Fruit fly (Drosophila melanogaster): ENCODE measurements around the gene yata.

The yata gene

dm6 chr3R:29699220-29699619 lies 49.8 kb upstream of the yata start (continued):
- no peak for TF ChIP-seq shn (GFP tag; optimal IDR thresholded peaks at IDR 0.05)
- peak; percentile 18 for TF ChIP-seq CG13424 (tag; optimal IDR thresholded peaks at IDR 0.05)
- TF ChIP-seq B-H2 (GFP tag; optimal IDR thresholded peaks at IDR 0.05): no peak
- no peak for TF ChIP-seq al (GFP tag; IDR thresholded peaks at IDR 0.05)
- no peak for TF ChIP-seq cas (GFP tag; IDR thresholded peaks at IDR 0.05)
- TF ChIP-seq CG10431 (GFP tag; optimal IDR thresholded peaks at IDR 0.05): no peak
- TF ChIP-seq row (GFP tag; IDR thresholded peaks at IDR 0.05): peak; percentile 43; the same call in 2 of the 3 replicates
- TF ChIP-seq bbx (GFP tag; IDR thresholded peaks at IDR 0.05; ENCODE audit: partially characterized antibody): no peak
- TF ChIP-seq CG9797 (GFP tag; optimal IDR thresholded peaks at IDR 0.05): no peak
- TF ChIP-seq CG7357 (GFP tag; IDR thresholded peaks at IDR 0.05): peak; percentile 58; the same call in 2 of the 3 replicates
- TF ChIP-seq Drgx (GFP tag; IDR thresholded peaks at IDR 0.05): peak; percentile 26; the same call in 1 of the 2 replicates
- no peak for TF ChIP-seq toy (GFP tag; IDR thresholded peaks at IDR 0.05)
- TF ChIP-seq CG8388 (GFP tag; optimal IDR thresholded peaks at IDR 0.05): peak; percentile 49
- no peak for TF ChIP-seq CG4404 (GFP tag; IDR thresholded peaks at IDR 0.05)
- TF ChIP-seq CG17361 (GFP tag; IDR thresholded peaks at IDR 0.05): peak; percentile 66
- TF ChIP-seq Antp (GFP tag; optimal IDR thresholded peaks at IDR 0.05): peak; percentile 59
- TF ChIP-seq CG4282 (GFP tag; optimal IDR thresholded peaks at IDR 0.05): no peak
- TF ChIP-seq CG7928 (GFP tag; optimal IDR thresholded peaks at IDR 0.05): no peak
- peak; percentile 62; the same call in 1 of the 2 replicates for TF ChIP-seq sens-2 (GFP tag; IDR thresholded peaks at IDR 0.05)
- no peak for TF ChIP-seq CG4730 (GFP tag; IDR thresholded peaks at IDR 0.05)
- no peak for TF ChIP-seq CG6854 (GFP tag; optimal IDR thresholded peaks at IDR 0.05)
- no peak for TF ChIP-seq CG18619 (GFP tag; optimal IDR thresholded peaks at IDR 0.05)
- TF ChIP-seq sr (GFP tag; IDR thresholded peaks at IDR 0.05): 0 out of 3 replicates have a peak, but pooled peaks have one; percentile 28
- no peak for TF ChIP-seq Myb (GFP tag; optimal IDR thresholded peaks at IDR 0.05)
- no peak for TF ChIP-seq odd (GFP tag; optimal IDR thresholded peaks at IDR 0.05)
- TF ChIP-seq CG3407 (GFP tag; optimal IDR thresholded peaks at IDR 0.05): peak; percentile 32
- no peak for TF ChIP-seq ind (GFP tag; optimal IDR thresholded peaks at IDR 0.05)
- TF ChIP-seq CG14014 (GFP tag; IDR thresholded peaks at IDR 0.05): no peak
- TF ChIP-seq CG10147 (GFP tag; optimal IDR thresholded peaks at IDR 0.05): no peak
- no peak for TF ChIP-seq CG31388 (GFP tag; optimal IDR thresholded peaks at IDR 0.05)
- TF ChIP-seq CG4360 (GFP tag; IDR thresholded peaks at IDR 0.05): no peak; the same call in 1 of the 2 replicates
- no peak for TF ChIP-seq CG6813 (GFP tag; optimal IDR thresholded peaks at IDR 0.05)
- no peak for TF ChIP-seq tap (tag; optimal IDR thresholded peaks at IDR 0.05)
- TF ChIP-seq disco-r (GFP tag; optimal IDR thresholded peaks at IDR 0.05): no peak
- TF ChIP-seq hth (optimal IDR thresholded peaks at IDR 0.05): no peak
- TF ChIP-seq Nf-YA (GFP tag; IDR thresholded peaks at IDR 0.05): no peak
- TF ChIP-seq D19A (tag; optimal IDR thresholded peaks at IDR 0.05): peak; percentile 1
- TF ChIP-seq salm (tag; optimal IDR thresholded peaks at IDR 0.05): peak; percentile 3
- TF ChIP-seq wdn (GFP tag; IDR thresholded peaks at IDR 0.05): no peak
- TF ChIP-seq klu (GFP tag; IDR thresholded peaks at IDR 0.05): no peak
- no peak for TF ChIP-seq CG16779 (GFP tag; IDR thresholded peaks at IDR 0.05)
- no peak for TF ChIP-seq CG10321 (GFP tag; IDR thresholded peaks at IDR 0.05)
- TF ChIP-seq Kr (GFP tag; optimal IDR thresholded peaks at IDR 0.05): no peak
- no peak for TF ChIP-seq CG17385 (GFP tag; optimal IDR thresholded peaks at IDR 0.05)
- no peak for TF ChIP-seq slp2 (GFP tag; optimal IDR thresholded peaks at IDR 0.05)
- peak; percentile 3 for TF ChIP-seq org-1 (GFP tag; optimal IDR thresholded peaks at IDR 0.05)
- no peak for TF ChIP-seq ERR (GFP tag; optimal IDR thresholded peaks at IDR 0.05)
- TF ChIP-seq CG11560 (tag; IDR thresholded peaks at IDR 0.05): no peak
- no peak for TF ChIP-seq CrebB (tag; optimal IDR thresholded peaks at IDR 0.05)
- no peak for TF ChIP-seq BEAF-32 (GFP tag; optimal IDR thresholded peaks at IDR 0.05)
- no peak for TF ChIP-seq CG6765 (GFP tag; optimal IDR thresholded peaks at IDR 0.05)
- no peak for TF ChIP-seq Six4 (GFP tag; optimal IDR thresholded peaks at IDR 0.05)
- TF ChIP-seq gsb-n (tag; optimal IDR thresholded peaks at IDR 0.05): peak; percentile 46

Data from whole organism, embryonic.